Worm (Caenorhabditis elegans) whole organism, L4 larva: ENCODE measurements around the gene T05C7.7.

Experiments used
- ceh-44 ChIP-seq: fragments of 200-800 bp; sonication (Bioruptor generic); IDR thresholded peaks from 2 replicates; pipeline ENCODE4 v1.3.6; 2022; ENCODE audit warnings: missing genetic modification reagents, missing genetic modification characterization, missing compliant biosample characterization
- dpl-1 ChIP-seq: fragments of 150-350 bp; optimal IDR thresholded peaks from 2 replicates; lab custom pipeline; 2014; ENCODE audit warnings: missing biosample characterization, missing genetic modification reagents, missing genetic modification characterization
- nhr-25 ChIP-seq: sonication (generic microtip); optimal IDR thresholded peaks from 2 replicates; lab custom pipeline; 2017; ENCODE audit warnings: missing genetic modification characterization, mild to moderate bottlenecking, missing compliant biosample characterization, antibody characterized with exemption, moderate library complexity, borderline replicate concordance; ENCODE audit not compliant: insufficient read depth
- unc-62 ChIP-seq, 3 experiments: fragments of 150-350 bp in 1 of 3; sonication (generic microtip); optimal IDR thresholded peaks in 2 of 3; peaks in 1 of 3; 1 replicate in 1 of 3; 2 replicates in 2 of 3; lab custom pipeline; 2014 to 2017; ENCODE audit warnings: missing biosample characterization in 3 of 3, missing genetic modification characterization in 3 of 3, missing genetic modification reagents in 3 of 3, missing genotype in 1 of 3

DNA sequence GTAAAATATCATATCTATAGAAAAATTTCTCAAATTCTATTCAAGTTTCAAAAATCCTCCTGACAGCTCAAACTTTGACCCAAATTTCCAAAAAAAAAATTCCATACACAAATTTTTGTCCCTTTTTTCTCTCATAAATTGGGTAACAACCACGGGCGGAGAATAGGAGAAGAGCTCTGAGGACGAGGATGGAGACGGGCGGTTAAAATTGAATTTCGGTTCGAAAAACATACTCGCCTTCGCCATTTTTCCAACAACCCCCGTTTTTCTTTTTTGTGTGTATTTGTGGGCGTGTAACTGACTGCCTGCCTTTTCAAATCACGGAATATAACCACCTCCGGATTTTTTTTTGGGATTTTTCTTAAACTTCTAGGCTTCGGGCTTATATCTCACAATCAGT lies 36.1 kb downstream of the T05C7.7 start:
- TF ChIP-seq ceh-44 (no peak), nhr-25 (tag; lab: Kevin White, UChicago) (no peak), dpl-1 (GFP tag; lab: Kevin White, UChicago) (no peak), unc-62 (GFP tag; optimal IDR thresholded peaks at IDR 0.05 in 1 of 2; lab: Kevin White, UChicago) (no peak), unc-62 (tag; optimal IDR thresholded peaks at IDR 0.05; lab: Kevin White, UChicago) (no peak)
